Worm (Caenorhabditis elegans): Measurements from ENCODE around the gene cnc-5.

The cnc-5 gene

DNA sequence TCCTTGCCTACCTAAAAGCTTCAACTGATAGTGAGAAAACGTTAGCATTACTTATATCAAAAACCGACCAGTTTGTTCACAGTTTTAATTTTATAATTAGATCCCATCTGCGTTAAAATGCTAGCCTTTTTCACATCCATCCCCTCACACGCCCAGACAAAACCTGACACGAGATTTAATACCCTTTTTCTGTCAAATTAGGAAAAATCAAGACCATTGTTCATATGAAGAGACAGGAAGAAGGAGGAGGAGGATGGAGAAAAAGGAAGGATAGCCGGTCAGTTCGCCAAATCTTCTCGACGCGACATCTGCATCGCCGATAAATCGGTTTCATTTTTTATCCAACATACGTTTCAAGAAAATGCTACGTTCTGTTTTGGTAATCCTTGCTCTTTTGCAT, 2.5 kb downstream of the cnc-5 start, which contains the start of gene cnc-3:
TSS of gene cnc-3 (plus strand) at position 281 of the 400 bp plus-strand sequence.
- no peak for TF ChIP-seq pax-1 (tag; optimal IDR thresholded peaks at IDR 0.05)
- TF ChIP-seq pat-9 (tag; optimal IDR thresholded peaks at IDR 0.05), result no peak
- TF ChIP-seq ceh-45 (GFP tag; IDR thresholded peaks at IDR 0.05), result no peak
- no peak for TF ChIP-seq che-1 (tag; optimal IDR thresholded peaks at IDR 0.05)
- no peak for TF ChIP-seq ttx-3 (tag; optimal IDR thresholded peaks at IDR 0.05)
- TF ChIP-seq dve-1 (tag; optimal IDR thresholded peaks at IDR 0.05), result no peak
- no peak for TF ChIP-seq ceh-14 (tag; optimal IDR thresholded peaks at IDR 0.05)
- no peak for TF ChIP-seq nhr-232 (tag; optimal IDR thresholded peaks at IDR 0.05)
- TF ChIP-seq sdc-2 (tag; optimal IDR thresholded peaks at IDR 0.05), result no peak
- TF ChIP-seq elt-2 (tag; optimal IDR thresholded peaks at IDR 0.05), result no peak
- TF ChIP-seq ceh-18 (tag; optimal IDR thresholded peaks at IDR 0.05), result no peak
- no peak for TF ChIP-seq rnt-1 (tag; optimal IDR thresholded peaks at IDR 0.05)
- TF ChIP-seq pqm-1 (tag; optimal IDR thresholded peaks at IDR 0.05), result no peak
- TF ChIP-seq zip-5 (tag; optimal IDR thresholded peaks at IDR 0.05), result no peak
- TF ChIP-seq odd-2 (tag; optimal IDR thresholded peaks at IDR 0.05), result no peak
- no peak for TF ChIP-seq madf-2 (tag; optimal IDR thresholded peaks at IDR 0.05)

DNA sequence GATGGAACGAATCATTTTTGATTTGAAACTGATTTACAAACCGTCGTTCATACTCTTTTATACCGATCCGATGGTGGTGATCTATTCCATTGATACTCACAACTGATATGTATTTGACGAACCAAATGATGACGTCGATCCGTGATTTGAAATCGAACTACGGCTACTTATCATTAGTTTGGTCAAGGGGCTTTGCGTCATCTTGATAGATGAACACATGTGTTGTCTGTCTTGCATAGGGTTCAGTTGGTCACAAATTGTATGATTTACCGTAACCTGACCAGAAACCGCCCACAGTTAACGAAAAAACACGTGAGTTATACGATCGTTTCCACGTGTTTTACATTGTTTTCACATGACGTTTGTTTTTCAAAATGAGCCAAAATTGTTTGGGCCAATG, 5.0 kb downstream of the cnc-5 start, which contains the start of gene cnc-2:
TSS of gene cnc-2 (minus strand) at position 24 of the 400 bp plus-strand sequence.
- TF ChIP-seq sdc-2 (tag; optimal IDR thresholded peaks at IDR 0.05) (no peak), rnt-1 (tag; optimal IDR thresholded peaks at IDR 0.05) (no peak), ceh-24 (tag; optimal IDR thresholded peaks at IDR 0.05) (no peak), sox-4 (tag; optimal IDR thresholded peaks at IDR 0.05) (no peak), che-1 (tag; optimal IDR thresholded peaks at IDR 0.05) (no peak), tbx-2 (tag; optimal IDR thresholded peaks at IDR 0.05) (no peak), fax-1 (tag; optimal IDR thresholded peaks at IDR 0.05) (no peak), ceh-31 (tag; optimal IDR thresholded peaks at IDR 0.05) (no peak), tbx-7 (tag; optimal IDR thresholded peaks at IDR 0.05) (no peak), hlh-30 (tag; optimal IDR thresholded peaks at IDR 0.05; ENCODE audit: insufficient read depth) (no peak), dve-1 (tag; optimal IDR thresholded peaks at IDR 0.05) (no peak), pqm-1 (tag; optimal IDR thresholded peaks at IDR 0.05) (no peak), ceh-18 (tag; optimal IDR thresholded peaks at IDR 0.05) (no peak), hlh-13 (GFP tag; optimal IDR thresholded peaks at IDR 0.05) (no peak), ceh-48 (tag; optimal IDR thresholded peaks at IDR 0.05) (no peak), ets-4 (tag; optimal IDR thresholded peaks at IDR 0.05) (no peak), hlh-15 (tag; optimal IDR thresholded peaks at IDR 0.05) (no peak), elt-4 (tag; optimal IDR thresholded peaks at IDR 0.05) (no peak), ceh-45 (GFP tag; IDR thresholded peaks at IDR 0.05) (no peak)

- TF ChIP-seq pag-3 (tag; optimal IDR thresholded peaks at IDR 0.05; ENCODE audit: borderline replicate concordance) (no peak), sdc-2 (tag; optimal IDR thresholded peaks at IDR 0.05) (no peak), ceh-34 (tag; optimal IDR thresholded peaks at IDR 0.05) (no peak), ttx-3 (tag; optimal IDR thresholded peaks at IDR 0.05) (no peak), lim-6 (tag; optimal IDR thresholded peaks at IDR 0.05) (no peak), F13H6.1 (tag; optimal IDR thresholded peaks at IDR 0.05) (no peak), mec-3 (tag; optimal IDR thresholded peaks at IDR 0.05; ENCODE audit: borderline replicate concordance) (no peak), T23F11.4 (GFP tag; optimal IDR thresholded peaks at IDR 0.05) (no peak), sox-2 (GFP tag; IDR thresholded peaks at IDR 0.05) (no peak), nhr-232 (tag; optimal IDR thresholded peaks at IDR 0.05) (no peak), dve-1 (tag; optimal IDR thresholded peaks at IDR 0.05) (no peak), eyg-1 (tag; optimal IDR thresholded peaks at IDR 0.05) (no peak), npax-4 (tag; optimal IDR thresholded peaks at IDR 0.05) (no peak), rnt-1 (tag; optimal IDR thresholded peaks at IDR 0.05) (no peak), Y22D7AL.16 (tag; optimal IDR thresholded peaks at IDR 0.05) (no peak), fkh-6 (tag; optimal IDR thresholded peaks at IDR 0.05) (no peak), unc-86 (tag; optimal IDR thresholded peaks at IDR 0.05) (no peak)
Observed at ce11 chrV:1451334-1451733, 6.2 kb downstream of the cnc-5 start, which contains the start of gene srj-23. TSS of gene srj-23 (plus strand) at chrV:1451634.
